Fruit fly (Drosophila melanogaster) whole organism, pupa: ENCODE results near the gene scf.

Experiments
- CG10348 ChIP-seq: fragments of 200-800 bp; sonication (Bioruptor generic); IDR thresholded peaks from 2 replicates; pipeline ENCODE4 v1.3.6; 2022; ENCODE audit warnings: missing biosample characterization, missing genetic modification characterization
- CG12605 ChIP-seq: fragments of 200-800 bp; sonication (Bioruptor generic); IDR thresholded peaks from 2 replicates; pipeline ENCODE4 v1.3.6; 2022; ENCODE audit warnings: missing biosample characterization, missing genetic modification characterization
- CG13204 ChIP-seq: fragments of 200-800 bp; sonication (Bioruptor generic); optimal IDR thresholded peaks from 2 replicates; lab custom pipeline; 2018; ENCODE audit warnings: missing biosample characterization, mild to moderate bottlenecking, missing genetic modification characterization, moderate library complexity
- CG14655 ChIP-seq: fragments of 200-800 bp; sonication (Bioruptor generic); optimal IDR thresholded peaks from 3 replicates; lab custom pipeline; 2017; ENCODE audit warnings: mild to moderate bottlenecking, missing biosample characterization, missing genetic modification reagents, missing genetic modification characterization
- CG15710 ChIP-seq: fragments of 200-800 bp; sonication (Bioruptor generic); optimal IDR thresholded peaks from 2 replicates; lab custom pipeline; 2018; ENCODE audit warnings: missing biosample characterization, mild to moderate bottlenecking, missing genetic modification characterization, moderate library complexity
- CG17806 ChIP-seq: fragments of 200-800 bp; sonication (Bioruptor generic); optimal IDR thresholded peaks from 2 replicates; lab custom pipeline; 2018; ENCODE audit warnings: missing biosample characterization, mild to moderate bottlenecking, missing genetic modification characterization, moderate library complexity
- CG32121 ChIP-seq: fragments of 200-800 bp; sonication (Bioruptor generic); IDR thresholded peaks from 2 replicates; pipeline ENCODE4 v1.3.6; 2022; ENCODE audit warnings: missing biosample characterization, missing genetic modification characterization
- CG34367 ChIP-seq: fragments of 200-800 bp; sonication (Bioruptor generic); optimal IDR thresholded peaks from 2 replicates; lab custom pipeline; 2018; ENCODE audit warnings: missing biosample characterization, mild to moderate bottlenecking, missing genetic modification characterization
- CG4496 ChIP-seq: fragments of 200-800 bp; sonication (Bioruptor generic); IDR thresholded peaks from 3 replicates; pipeline ENCODE4 v1.3.6; 2022; ENCODE audit warnings: missing biosample characterization, missing genetic modification characterization
- CG8159 ChIP-seq: fragments of 200-800 bp; sonication (Bioruptor generic); optimal IDR thresholded peaks from 3 replicates; lab custom pipeline; 2018; ENCODE audit warnings: missing biosample characterization, mild to moderate bottlenecking, missing genetic modification characterization, moderate library complexity
- CG8301 ChIP-seq: fragments of 200-800 bp; sonication (Bioruptor generic); optimal IDR thresholded peaks from 2 replicates; lab custom pipeline; 2018; ENCODE audit warnings: missing biosample characterization, mild to moderate bottlenecking, missing genetic modification characterization
- CG9948 ChIP-seq: fragments of 200-800 bp; sonication (Bioruptor generic); optimal IDR thresholded peaks from 2 replicates; lab custom pipeline; 2018; ENCODE audit warnings: missing biosample characterization, mild to moderate bottlenecking, missing genetic modification characterization, moderate library complexity
- D1 ChIP-seq: fragments of 200-800 bp; sonication (Bioruptor generic); optimal IDR thresholded peaks from 2 replicates; lab custom pipeline; 2018; ENCODE audit warnings: missing biosample characterization, mild to moderate bottlenecking, missing genetic modification characterization, moderate library complexity
- EcR ChIP-seq: fragments of 200-800 bp; sonication (Bioruptor generic); optimal IDR thresholded peaks from 3 replicates; lab custom pipeline; 2019; ENCODE audit warnings: missing biosample characterization, missing genetic modification characterization, mild to moderate bottlenecking, moderate library complexity, missing genetic modification reagents
- Ets98B ChIP-seq: fragments of 200-800 bp; sonication (Bioruptor generic); IDR thresholded peaks from 2 replicates; pipeline ENCODE4 v1.3.6; 2022; ENCODE audit warnings: missing biosample characterization, missing genetic modification characterization
- Pif1A ChIP-seq: fragments of 200-800 bp; sonication (Bioruptor generic); optimal IDR thresholded peaks from 3 replicates; lab custom pipeline; 2016; ENCODE audit warnings: missing biosample characterization, missing genetic modification characterization
- Pif1B ChIP-seq: fragments of 200-800 bp; sonication (Bioruptor generic); optimal IDR thresholded peaks from 3 replicates; lab custom pipeline; 2016; ENCODE audit warnings: missing biosample characterization, missing genetic modification characterization
- Snoo ChIP-seq: fragments of 200-800 bp; sonication (Bioruptor generic); optimal IDR thresholded peaks from 3 replicates; lab custom pipeline; 2017; ENCODE audit warnings: missing biosample characterization, mild to moderate bottlenecking, missing genetic modification characterization, inconsistent platforms
- fd96Ca ChIP-seq: fragments of 200-800 bp; sonication (Bioruptor generic); IDR thresholded peaks from 3 replicates; pipeline ENCODE4 v1.3.6; 2022; ENCODE audit warnings: missing biosample characterization, missing genetic modification characterization
- gl ChIP-seq: fragments of 200-800 bp; sonication (Bioruptor generic); optimal IDR thresholded peaks from 2 replicates; lab custom pipeline; 2018; ENCODE audit warnings: missing biosample characterization, mild to moderate bottlenecking, missing genetic modification characterization
- rn ChIP-seq: fragments of 200-800 bp; sonication (Bioruptor generic); IDR thresholded peaks from 2 replicates; pipeline ENCODE4 v1.3.6; 2022; ENCODE audit warnings: missing biosample characterization, missing genetic modification characterization

The scf gene

DNA sequence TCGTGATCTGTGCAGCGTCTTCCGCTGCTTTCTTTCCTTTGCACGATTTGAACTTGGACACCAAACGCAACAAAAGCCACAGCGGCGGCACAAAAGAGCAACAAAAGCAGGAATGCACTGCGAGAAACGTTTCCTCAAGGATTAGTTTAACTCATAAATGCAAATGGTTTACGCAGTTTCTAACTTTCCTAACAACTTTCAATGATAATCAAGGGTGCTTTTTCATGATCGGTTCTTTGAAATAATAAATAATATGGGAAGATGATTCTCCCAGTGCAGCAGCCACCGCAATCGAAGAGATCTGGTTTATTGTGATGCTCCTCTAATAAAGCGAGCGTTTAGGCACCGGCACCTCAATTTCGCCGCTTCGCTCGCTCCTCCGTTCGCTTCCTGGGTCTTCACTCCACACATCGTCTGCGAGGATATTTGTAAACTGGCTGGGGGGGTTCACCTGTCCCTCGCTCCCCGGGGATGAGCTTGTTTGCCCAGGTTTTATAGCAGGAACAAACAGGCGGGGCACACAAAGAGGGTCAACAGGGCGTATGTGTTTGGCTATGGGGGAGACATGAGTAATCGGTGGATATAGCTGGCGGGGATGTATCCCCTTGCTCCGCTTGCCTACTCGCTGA is 20.7 kb downstream of the scf start:
- peak; percentile 83 for TF ChIP-seq rn (GFP tag; lab: Robert Waterston, UW)
- TF ChIP-seq CG9948, result peak; percentile 94
- TF ChIP-seq CG8301 (tag; lab: Kevin White, UChicago), result peak; percentile 97
- no peak for TF ChIP-seq D1
- TF ChIP-seq CG10348 (GFP tag; lab: Robert Waterston, UW), result no peak
- peak; percentile 94 for TF ChIP-seq fd96Ca
- TF ChIP-seq CG32121 (GFP tag; lab: Robert Waterston, UW), result peak; percentile 84
- peak; percentile 91 for TF ChIP-seq CG12605
- peak; percentile 68 for TF ChIP-seq CG13204 (GFP tag; lab: Kevin White, UChicago)
- peak; percentile 79 for TF ChIP-seq CG15710 (tag; lab: Kevin White, UChicago)
- TF ChIP-seq EcR (GFP tag; lab: Kevin White, UChicago), result peak; percentile 8
- peak; percentile 96 for TF ChIP-seq Snoo (tag; lab: Kevin White, UChicago)
- peak; percentile 85 for TF ChIP-seq CG8159 (tag; lab: Kevin White, UChicago)
- peak; percentile 97 for TF ChIP-seq CG14655 (GFP tag; lab: Kevin White, UChicago)
- peak; percentile 97 for TF ChIP-seq Pif1B (GFP tag; lab: Kevin White, UChicago)
- TF ChIP-seq Ets98B (GFP tag; lab: Robert Waterston, UW), result peak; percentile 93
- peak; percentile 88 for TF ChIP-seq CG34367 (tag; lab: Kevin White, UChicago)
- peak; percentile 79 for TF ChIP-seq gl
- TF ChIP-seq CG4496 (GFP tag; lab: Robert Waterston, UW), result peak; percentile 96
- peak; percentile 95 for TF ChIP-seq Pif1A (GFP tag; lab: Kevin White, UChicago)
- peak; percentile 92 for TF ChIP-seq CG17806 (tag; lab: Kevin White, UChicago)

DNA sequence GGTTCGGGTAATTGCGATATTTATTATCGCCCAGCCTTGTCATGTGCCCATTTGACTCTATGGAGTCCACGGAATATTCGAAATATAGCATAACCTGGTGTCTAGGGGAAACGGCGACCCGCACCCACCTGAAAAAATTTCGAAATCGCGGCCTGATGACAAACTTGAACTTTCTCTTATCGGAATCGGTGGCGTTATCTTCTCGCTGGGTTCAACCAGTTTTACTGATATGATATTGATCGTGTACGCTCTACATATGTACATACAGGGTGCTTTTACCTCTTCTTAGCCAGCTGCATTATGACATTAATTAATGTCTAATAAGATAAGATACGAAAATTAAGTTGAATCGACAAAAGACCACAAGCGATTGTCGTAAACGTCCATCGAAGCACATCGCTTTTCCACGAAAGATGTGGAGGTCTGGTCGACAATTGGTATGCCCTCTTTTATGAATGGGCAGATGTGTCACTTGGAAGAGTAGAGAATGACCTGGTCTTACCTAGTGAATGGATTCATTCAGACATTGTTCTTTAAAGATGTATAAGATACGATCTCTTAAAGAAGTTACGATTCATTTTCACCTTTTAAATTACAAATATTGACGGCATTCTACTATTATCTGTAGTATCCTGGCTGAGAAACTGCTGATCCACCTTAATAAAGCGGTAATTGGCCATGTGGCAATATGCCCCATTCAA is 21.9 kb downstream of the scf start:
- TF ChIP-seq fd96Ca (peak; percentile 59; the same call in 2 of the 3 replicates), EcR (GFP tag; lab: Kevin White, UChicago) (no peak), CG8159 (tag; lab: Kevin White, UChicago) (peak; percentile 72), CG17806 (tag; lab: Kevin White, UChicago) (peak; percentile 46), CG8301 (tag; lab: Kevin White, UChicago) (peak; percentile 13), rn (GFP tag; lab: Robert Waterston, UW) (no peak), CG9948 (peak; percentile 30), CG15710 (tag; lab: Kevin White, UChicago) (peak; percentile 38), Snoo (tag; lab: Kevin White, UChicago) (peak; percentile 37), Pif1A (GFP tag; lab: Kevin White, UChicago) (peak; percentile 63), Pif1B (GFP tag; lab: Kevin White, UChicago) (peak; percentile 38), CG14655 (GFP tag; lab: Kevin White, UChicago) (peak; percentile 58), gl (no peak), CG34367 (tag; lab: Kevin White, UChicago) (peak; percentile 12)

DNA sequence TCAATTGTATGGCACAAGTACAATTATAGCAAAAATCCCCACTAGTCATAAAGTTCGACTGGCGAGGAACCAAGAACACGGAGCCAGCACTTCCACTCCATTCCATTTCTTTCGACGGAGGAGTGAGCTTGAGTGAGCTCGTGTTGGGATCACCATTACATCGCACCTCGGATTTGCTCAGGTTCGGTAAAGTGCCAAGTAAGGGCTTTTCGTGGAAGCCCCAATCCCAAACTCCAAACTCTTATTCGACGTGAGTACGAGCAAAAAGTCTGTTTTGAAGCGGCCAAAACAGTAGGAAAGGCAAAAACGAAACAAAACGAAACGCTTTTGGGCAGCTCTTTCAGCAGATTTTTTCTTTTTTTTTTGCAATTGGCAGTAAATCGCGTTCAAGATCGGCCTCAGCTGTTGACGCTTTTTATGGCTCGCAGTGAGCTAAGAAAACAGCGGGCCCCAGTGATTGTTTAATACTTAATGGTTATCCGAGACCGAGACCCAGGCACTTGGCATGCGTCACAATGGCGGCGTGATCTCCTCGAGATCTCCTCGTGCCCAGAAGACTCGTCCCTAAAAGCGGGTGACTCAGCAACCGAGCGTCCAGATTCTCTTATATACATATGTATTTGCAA is 22.6 kb downstream of the scf start:
- TF ChIP-seq EcR (GFP tag; lab: Kevin White, UChicago), result peak; percentile 53
- TF ChIP-seq fd96Ca, result 0 out of 3 replicates have a peak, but pooled peaks have one; percentile 6
- peak; percentile 18; the same call in 1 of the 2 replicates for TF ChIP-seq Ets98B (GFP tag; lab: Robert Waterston, UW)
- no peak for TF ChIP-seq Pif1A (GFP tag; lab: Kevin White, UChicago)
- peak; percentile 24 for TF ChIP-seq Snoo (tag; lab: Kevin White, UChicago)
- TF ChIP-seq CG4496 (GFP tag; lab: Robert Waterston, UW), result peak; percentile 40; the same call in 1 of the 3 replicates
- TF ChIP-seq CG8301 (tag; lab: Kevin White, UChicago), result no peak
- 0 out of 2 replicates have a peak, but pooled peaks have one; percentile 16 for TF ChIP-seq CG12605
- no peak for TF ChIP-seq CG8159 (tag; lab: Kevin White, UChicago)
- TF ChIP-seq gl, result peak; percentile 52

DNA sequence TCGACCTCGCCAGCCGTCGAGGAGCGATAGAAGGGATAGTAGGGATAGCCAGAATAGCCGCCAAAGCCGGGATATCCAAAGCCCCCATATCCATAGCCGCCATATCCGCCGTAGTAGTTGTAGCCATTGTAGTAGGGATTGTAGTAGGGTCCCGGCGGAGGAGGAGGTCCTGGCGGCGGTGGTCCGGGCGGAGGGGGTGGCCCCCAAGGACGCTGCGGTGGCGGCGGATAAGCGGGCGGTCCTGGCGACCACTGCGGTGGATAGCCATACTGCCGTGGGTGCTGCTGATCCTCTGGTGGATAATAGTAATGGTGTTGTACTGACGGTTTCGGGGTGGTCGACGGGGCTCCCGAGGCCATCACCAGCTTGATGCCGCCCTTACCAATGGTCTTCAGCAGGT is 23.7 kb downstream of the scf start:
- TF ChIP-seq CG34367 (tag; lab: Kevin White, UChicago) (no peak), CG15710 (tag; lab: Kevin White, UChicago) (no peak), CG4496 (GFP tag; lab: Robert Waterston, UW) (no peak), CG8159 (tag; lab: Kevin White, UChicago) (no peak), Snoo (tag; lab: Kevin White, UChicago) (no peak), CG12605 (no peak), CG10348 (GFP tag; lab: Robert Waterston, UW) (no peak), Pif1B (GFP tag; lab: Kevin White, UChicago) (no peak)
- TF ChIP-seq, all 21 proteins: peak for 0

- no peak for TF ChIP-seq CG8159 (tag; lab: Kevin White, UChicago)
- no peak for TF ChIP-seq CG34367 (tag; lab: Kevin White, UChicago)
- TF ChIP-seq Pif1B (GFP tag; lab: Kevin White, UChicago), result no peak
- no peak for TF ChIP-seq EcR (GFP tag; lab: Kevin White, UChicago)
- no peak for TF ChIP-seq CG9948
- no peak for TF ChIP-seq gl
- no peak for TF ChIP-seq Pif1A (GFP tag; lab: Kevin White, UChicago)
- no peak for TF ChIP-seq CG17806 (tag; lab: Kevin White, UChicago)
- TF ChIP-seq CG4496 (GFP tag; lab: Robert Waterston, UW), result no peak
- no peak for TF ChIP-seq CG8301 (tag; lab: Kevin White, UChicago)
- TF ChIP-seq fd96Ca, result no peak
- no peak for TF ChIP-seq CG14655 (GFP tag; lab: Kevin White, UChicago)
- TF ChIP-seq rn (GFP tag; lab: Robert Waterston, UW), result no peak
- no peak for TF ChIP-seq CG10348 (GFP tag; lab: Robert Waterston, UW)
- no peak for TF ChIP-seq CG15710 (tag; lab: Kevin White, UChicago)
- no peak for TF ChIP-seq Ets98B (GFP tag; lab: Robert Waterston, UW)
- TF ChIP-seq Snoo (tag; lab: Kevin White, UChicago), result no peak
- no peak for TF ChIP-seq D1
These were observed 24.2 kb downstream of the scf start, which contains the start of gene CG9184 for dm6 chr3L:1322706-1323105. CG9184 (minus strand) TSS chr3L:1322806.
